Worm (Caenorhabditis elegans): ENCODE results near the gene F56D1.1.
A peak's percentile ranks its signal among the peaks of the same experiment; 100 is the strongest.

The F56D1.1 gene

DNA sequence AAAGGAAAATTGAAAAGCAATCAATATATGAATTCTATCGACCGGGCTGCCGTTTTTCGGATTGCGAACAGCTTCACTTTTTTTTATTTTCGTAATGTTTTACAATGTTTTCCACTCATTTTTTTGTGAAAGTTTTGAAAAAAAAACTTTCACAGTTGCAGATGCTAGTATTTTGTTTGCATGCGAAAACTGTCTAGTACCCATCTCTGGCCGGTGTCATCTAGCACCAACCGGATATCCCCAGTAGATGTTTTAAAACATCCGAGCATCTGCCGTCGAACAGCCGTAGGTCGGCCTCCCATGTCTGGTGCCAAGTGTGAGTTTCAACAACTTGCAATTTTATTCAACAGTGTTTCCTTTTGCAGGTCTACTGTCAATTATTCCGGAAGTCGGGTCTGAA, 43.0 kb downstream of the F56D1.1 start, which contains the start of gene ZK177.12:
Gene ZK177.12, plus strand, starts transcription at position 301 of the 400 bp plus-strand sequence.
- TF ChIP-seq sptf-2 (GFP tag; optimal IDR thresholded peaks at IDR 0.05) (no peak), Y53F4B.3 (GFP tag; IDR thresholded peaks at IDR 0.05) (no peak), bed-2 (GFP tag; IDR thresholded peaks at IDR 0.05) (no peak), nfyb-1 (GFP tag; IDR thresholded peaks at IDR 0.05) (no peak), madf-10 (tag; optimal IDR thresholded peaks at IDR 0.05) (no peak), sdz-38 (tag; optimal IDR thresholded peaks at IDR 0.05) (no peak), B0336.3 (GFP tag; IDR thresholded peaks at IDR 0.05) (no peak)

- TF ChIP-seq efl-1 (GFP tag; optimal IDR thresholded peaks at IDR 0.05) (no peak), sdz-38 (tag; optimal IDR thresholded peaks at IDR 0.05) (no peak), lin-40 (tag; optimal IDR thresholded peaks at IDR 0.05) (no peak), nfyb-1 (GFP tag; IDR thresholded peaks at IDR 0.05) (no peak), madf-6 (GFP tag; IDR thresholded peaks at IDR 0.05) (no peak), lin-35 (GFP tag; optimal IDR thresholded peaks at IDR 0.05) (no peak), F10E7.11 (tag; optimal IDR thresholded peaks at IDR 0.05) (no peak), ceh-58 (GFP tag; IDR thresholded peaks at IDR 0.05) (no peak), ztf-26 (tag; optimal IDR thresholded peaks at IDR 0.05) (no peak), F23B12.7 (tag; optimal IDR thresholded peaks at IDR 0.05; ENCODE audit: insufficient read depth) (no peak), rcor-1 (GFP tag; IDR thresholded peaks at IDR 0.05) (no peak), bed-2 (GFP tag; IDR thresholded peaks at IDR 0.05) (no peak), ztf-18 (tag; optimal IDR thresholded peaks at IDR 0.05) (no peak), madf-8 (GFP tag; conservative IDR thresholded peaks at IDR 0.05) (no peak), mcd-1 (GFP tag; IDR thresholded peaks at IDR 0.05) (no peak), akir-1 (GFP tag; optimal IDR thresholded peaks at IDR 0.05) (no peak), hmg-20 (GFP tag; IDR thresholded peaks at IDR 0.05) (no peak), let-526 (GFP tag; IDR thresholded peaks at IDR 0.05) (no peak)
These were observed 44.2 kb downstream of the F56D1.1 start, which contains the start of gene ZK177.11 for ce11 chrII:5522637-5523036. ZK177.11 (plus strand) TSS chrII:5522937.

DNA sequence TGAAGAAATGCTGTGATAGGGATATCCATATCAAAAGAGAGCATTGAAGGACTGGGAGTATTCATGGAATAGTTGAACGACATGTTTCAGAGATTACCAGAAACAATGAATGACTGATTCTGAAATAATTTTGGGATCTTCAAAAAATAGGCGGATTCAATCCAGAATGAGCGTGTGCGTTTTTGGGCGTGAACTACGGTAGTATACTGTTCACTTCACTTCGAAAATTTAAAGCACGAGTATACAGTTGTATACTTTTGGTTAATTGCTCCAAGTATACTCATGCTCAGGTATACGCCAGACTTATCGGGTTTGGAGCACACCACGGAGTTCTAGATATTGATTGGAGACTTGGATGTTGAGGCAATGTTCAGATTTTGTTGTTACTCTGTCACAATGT, 46.9 kb downstream of the F56D1.1 start, which contains the start of gene tbx-35:
Gene tbx-35, minus strand, starts transcription at position 101 of the 400 bp plus-strand sequence.
- TF ChIP-seq efl-1 (GFP tag; optimal IDR thresholded peaks at IDR 0.05) (no peak), bed-1 (GFP tag; IDR thresholded peaks at IDR 0.05) (no peak), snpc-4 (GFP tag; optimal IDR thresholded peaks at IDR 0.05) (no peak), snpc-4 (tag; optimal IDR thresholded peaks at IDR 0.05) (no peak), mel-28 (tag; optimal IDR thresholded peaks at IDR 0.05; ENCODE audit: borderline replicate concordance) (no peak), egrh-3 (GFP tag; IDR thresholded peaks at IDR 0.05) (no peak), ama-1 (optimal IDR thresholded peaks at IDR 0.05) (no peak), ama-1 (GFP tag; optimal IDR thresholded peaks at IDR 0.05) (no peak), madf-10 (tag; optimal IDR thresholded peaks at IDR 0.05) (no peak), ztf-26 (tag; optimal IDR thresholded peaks at IDR 0.05) (no peak), K11D2.4 (GFP tag; IDR thresholded peaks at IDR 0.05) (no peak), hmg-20 (GFP tag; IDR thresholded peaks at IDR 0.05) (no peak), F37B4.10 (GFP tag; IDR thresholded peaks at IDR 0.05) (no peak), Y79H2A.3 (GFP tag; conservative IDR thresholded peaks at IDR 0.05) (no peak), F52B5.7 (tag; optimal IDR thresholded peaks at IDR 0.05) (no peak), ztf-6 (GFP tag; IDR thresholded peaks at IDR 0.05) (no peak)

DNA sequence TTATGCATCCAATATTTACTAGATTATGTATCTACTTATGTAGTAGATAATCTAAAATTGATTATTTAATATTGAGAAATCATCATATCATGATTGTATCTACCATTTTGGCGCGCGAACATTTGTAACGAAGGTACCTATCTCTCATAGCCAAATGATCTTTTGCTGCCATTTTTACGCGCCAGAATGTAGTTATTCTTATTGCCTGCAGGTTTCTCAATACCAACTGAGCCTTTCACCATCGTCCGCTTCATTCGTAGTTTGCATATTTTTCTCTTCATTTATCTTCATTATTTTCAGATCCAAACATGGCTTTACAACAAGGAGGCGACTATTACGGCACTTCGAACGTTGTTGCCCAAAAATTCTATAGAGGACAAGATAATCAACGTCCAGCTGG, 49.4 kb downstream of the F56D1.1 start, which contains the start of gene ZK177.1:
Gene ZK177.1, plus strand, starts transcription at position 301 of the 400 bp plus-strand sequence.
- TF ChIP-seq efl-1 (GFP tag; optimal IDR thresholded peaks at IDR 0.05) (peak; percentile 13), lin-35 (GFP tag; optimal IDR thresholded peaks at IDR 0.05) (no peak)
